Fruit fly (Drosophila melanogaster) S2 (cell line): Measurements from ENCODE around the gene Cpr65Eb.

ENCODE experiments used
- CG8478 ChIP-seq: fragments of >200 bp; optimal IDR thresholded peaks from 2 replicates; lab custom pipeline; 2018
- CTCF ChIP-seq, 2 experiments: fragments of >200 bp; optimal IDR thresholded peaks; 2 replicates each; lab custom pipeline; 2018

DNA sequence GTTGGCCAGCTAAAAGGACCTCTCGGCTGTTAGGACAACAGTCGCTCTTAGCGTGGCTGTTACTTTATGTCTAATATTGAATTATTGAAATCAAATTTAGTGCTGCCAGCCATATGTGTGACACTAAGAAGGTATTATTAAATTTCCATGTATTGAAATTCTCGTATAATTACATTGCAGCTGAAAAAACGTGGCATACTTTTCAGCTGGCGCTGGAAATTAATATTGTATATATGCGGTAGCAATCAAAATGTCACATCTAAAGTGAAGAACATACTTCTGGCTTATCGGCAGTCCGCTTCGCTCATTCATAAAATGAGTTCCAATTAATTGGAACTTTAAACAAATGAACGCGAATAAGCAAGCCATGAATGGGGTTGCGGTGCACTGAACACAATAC lies 6.4 kb downstream of the Cpr65Eb start:
- TF ChIP-seq CG8478 (lab: Kevin White, UChicago) (no peak), CTCF (optimal IDR thresholded peaks at IDR 0.05; lab: Kevin White, UChicago) (no peak)
